Fruit fly (Drosophila melanogaster) whole organism, pupa: ENCODE data around the gene CG15629.
A peak's percentile ranks its signal among the peaks of the same experiment; 100 is the strongest.

Source experiments
- CG10348 ChIP-seq: fragments of 200-800 bp; sonication (Bioruptor generic); IDR thresholded peaks from 2 replicates; pipeline ENCODE4 v1.3.6; 2022; ENCODE audit warnings: missing biosample characterization, missing genetic modification characterization
- CG12605 ChIP-seq: fragments of 200-800 bp; sonication (Bioruptor generic); IDR thresholded peaks from 2 replicates; pipeline ENCODE4 v1.3.6; 2022; ENCODE audit warnings: missing biosample characterization, missing genetic modification characterization
- CG13204 ChIP-seq: fragments of 200-800 bp; sonication (Bioruptor generic); optimal IDR thresholded peaks from 2 replicates; lab custom pipeline; 2018; ENCODE audit warnings: missing biosample characterization, mild to moderate bottlenecking, missing genetic modification characterization, moderate library complexity
- CG14655 ChIP-seq: fragments of 200-800 bp; sonication (Bioruptor generic); optimal IDR thresholded peaks from 3 replicates; lab custom pipeline; 2017; ENCODE audit warnings: mild to moderate bottlenecking, missing biosample characterization, missing genetic modification reagents, missing genetic modification characterization
- CG15710 ChIP-seq: fragments of 200-800 bp; sonication (Bioruptor generic); optimal IDR thresholded peaks from 2 replicates; lab custom pipeline; 2018; ENCODE audit warnings: missing biosample characterization, mild to moderate bottlenecking, missing genetic modification characterization, moderate library complexity
- CG17806 ChIP-seq: fragments of 200-800 bp; sonication (Bioruptor generic); optimal IDR thresholded peaks from 2 replicates; lab custom pipeline; 2018; ENCODE audit warnings: missing biosample characterization, mild to moderate bottlenecking, missing genetic modification characterization, moderate library complexity
- CG32121 ChIP-seq: fragments of 200-800 bp; sonication (Bioruptor generic); IDR thresholded peaks from 2 replicates; pipeline ENCODE4 v1.3.6; 2022; ENCODE audit warnings: missing biosample characterization, missing genetic modification characterization
- CG34367 ChIP-seq: fragments of 200-800 bp; sonication (Bioruptor generic); optimal IDR thresholded peaks from 2 replicates; lab custom pipeline; 2018; ENCODE audit warnings: missing biosample characterization, mild to moderate bottlenecking, missing genetic modification characterization
- CG4496 ChIP-seq: fragments of 200-800 bp; sonication (Bioruptor generic); IDR thresholded peaks from 3 replicates; pipeline ENCODE4 v1.3.6; 2022; ENCODE audit warnings: missing biosample characterization, missing genetic modification characterization
- CG8159 ChIP-seq: fragments of 200-800 bp; sonication (Bioruptor generic); optimal IDR thresholded peaks from 3 replicates; lab custom pipeline; 2018; ENCODE audit warnings: missing biosample characterization, mild to moderate bottlenecking, missing genetic modification characterization, moderate library complexity
- CG8301 ChIP-seq: fragments of 200-800 bp; sonication (Bioruptor generic); optimal IDR thresholded peaks from 2 replicates; lab custom pipeline; 2018; ENCODE audit warnings: missing biosample characterization, mild to moderate bottlenecking, missing genetic modification characterization
- CG9948 ChIP-seq: fragments of 200-800 bp; sonication (Bioruptor generic); optimal IDR thresholded peaks from 2 replicates; lab custom pipeline; 2018; ENCODE audit warnings: missing biosample characterization, mild to moderate bottlenecking, missing genetic modification characterization, moderate library complexity
- D1 ChIP-seq: fragments of 200-800 bp; sonication (Bioruptor generic); optimal IDR thresholded peaks from 2 replicates; lab custom pipeline; 2018; ENCODE audit warnings: missing biosample characterization, mild to moderate bottlenecking, missing genetic modification characterization, moderate library complexity
- EcR ChIP-seq: fragments of 200-800 bp; sonication (Bioruptor generic); optimal IDR thresholded peaks from 3 replicates; lab custom pipeline; 2019; ENCODE audit warnings: missing biosample characterization, missing genetic modification characterization, mild to moderate bottlenecking, moderate library complexity, missing genetic modification reagents
- Ets98B ChIP-seq: fragments of 200-800 bp; sonication (Bioruptor generic); IDR thresholded peaks from 2 replicates; pipeline ENCODE4 v1.3.6; 2022; ENCODE audit warnings: missing biosample characterization, missing genetic modification characterization
- Pif1A ChIP-seq: fragments of 200-800 bp; sonication (Bioruptor generic); optimal IDR thresholded peaks from 3 replicates; lab custom pipeline; 2016; ENCODE audit warnings: missing biosample characterization, missing genetic modification characterization
- Pif1B ChIP-seq: fragments of 200-800 bp; sonication (Bioruptor generic); optimal IDR thresholded peaks from 3 replicates; lab custom pipeline; 2016; ENCODE audit warnings: missing biosample characterization, missing genetic modification characterization
- Snoo ChIP-seq: fragments of 200-800 bp; sonication (Bioruptor generic); optimal IDR thresholded peaks from 3 replicates; lab custom pipeline; 2017; ENCODE audit warnings: missing biosample characterization, mild to moderate bottlenecking, missing genetic modification characterization, inconsistent platforms
- fd96Ca ChIP-seq: fragments of 200-800 bp; sonication (Bioruptor generic); IDR thresholded peaks from 3 replicates; pipeline ENCODE4 v1.3.6; 2022; ENCODE audit warnings: missing biosample characterization, missing genetic modification characterization
- gl ChIP-seq: fragments of 200-800 bp; sonication (Bioruptor generic); optimal IDR thresholded peaks from 2 replicates; lab custom pipeline; 2018; ENCODE audit warnings: missing biosample characterization, mild to moderate bottlenecking, missing genetic modification characterization
- rn ChIP-seq: fragments of 200-800 bp; sonication (Bioruptor generic); IDR thresholded peaks from 2 replicates; pipeline ENCODE4 v1.3.6; 2022; ENCODE audit warnings: missing biosample characterization, missing genetic modification characterization

Gene CG15629

DNA sequence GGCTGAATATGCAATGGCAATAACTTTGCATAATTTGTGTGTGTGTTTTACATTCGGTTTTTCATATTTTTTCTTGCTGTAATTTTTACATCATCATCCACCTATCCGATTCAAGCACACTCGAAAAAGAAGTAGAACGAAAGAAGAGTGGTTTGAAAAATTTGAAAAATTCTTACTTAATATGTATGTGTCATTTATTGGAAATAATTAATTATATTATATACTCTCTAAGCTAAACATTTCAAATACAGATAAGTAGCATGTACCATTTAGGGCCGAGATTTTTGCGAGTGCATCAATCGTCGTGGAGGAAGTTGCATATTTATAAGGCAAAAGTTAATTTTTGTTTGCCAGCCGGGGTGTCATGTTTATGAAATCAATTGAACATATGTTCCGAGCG is 6.7 kb upstream of the CG15629 start:
- TF ChIP-seq CG14655 (GFP tag; lab: Kevin White, UChicago) = no peak
- TF ChIP-seq CG13204 (GFP tag; lab: Kevin White, UChicago) = no peak
- TF ChIP-seq gl (tag; lab: Kevin White, UChicago) = no peak
- TF ChIP-seq CG15710 = no peak
- TF ChIP-seq Snoo (tag; lab: Kevin White, UChicago) = no peak
- no peak for TF ChIP-seq CG9948
- no peak for TF ChIP-seq Pif1B
- TF ChIP-seq Pif1A (GFP tag; lab: Kevin White, UChicago) = no peak
- peak; percentile 3 for TF ChIP-seq CG17806 (tag; lab: Kevin White, UChicago)
- no peak for TF ChIP-seq CG4496 (GFP tag; lab: Robert Waterston, UW)
- TF ChIP-seq CG8159 = peak; percentile 14
- TF ChIP-seq CG8301 = no peak
- TF ChIP-seq CG12605 (GFP tag; lab: Robert Waterston, UW) = no peak

DNA sequence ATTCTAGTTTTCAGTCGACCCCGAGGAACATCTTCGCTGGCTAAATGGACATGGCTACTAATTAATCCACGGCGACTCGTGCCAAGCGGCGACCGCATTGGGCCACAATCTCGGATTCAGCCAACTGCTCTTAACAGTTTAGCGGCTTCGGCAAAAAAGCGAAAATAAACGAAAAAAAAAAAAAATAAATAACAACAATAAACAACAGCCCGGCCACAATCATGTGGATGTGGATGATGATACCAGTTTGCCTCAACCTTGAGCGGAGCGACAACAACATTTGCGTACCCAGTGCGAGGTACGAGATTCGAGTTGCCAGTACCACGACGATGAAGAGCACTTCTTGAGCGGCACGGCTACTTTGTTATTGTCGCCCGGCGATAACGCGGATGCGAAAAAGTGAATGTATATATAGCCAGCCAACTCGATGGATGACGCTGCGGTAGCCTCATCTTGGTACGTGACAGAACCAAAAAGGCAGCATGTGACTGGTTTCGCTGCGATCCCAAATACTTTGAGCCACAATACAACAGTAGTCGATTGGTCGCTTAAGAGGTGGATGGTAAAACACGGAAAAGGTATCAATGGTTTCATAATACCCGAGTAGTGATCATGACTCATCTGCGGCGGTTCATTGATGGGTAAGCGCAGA is 4.7 kb upstream of the CG15629 start:
- TF ChIP-seq CG4496 (GFP tag; lab: Robert Waterston, UW) (no peak; the same call in 2 of the 3 replicates), Pif1A (GFP tag; lab: Kevin White, UChicago) (no peak), D1 (no peak), CG12605 (GFP tag; lab: Robert Waterston, UW) (no peak), CG34367 (tag; lab: Kevin White, UChicago) (no peak), rn (no peak), CG9948 (no peak), gl (tag; lab: Kevin White, UChicago) (no peak), EcR (GFP tag; lab: Kevin White, UChicago) (peak; percentile 63), Snoo (tag; lab: Kevin White, UChicago) (no peak), CG13204 (GFP tag; lab: Kevin White, UChicago) (peak; percentile 67), CG10348 (GFP tag; lab: Robert Waterston, UW) (no peak)

DNA sequence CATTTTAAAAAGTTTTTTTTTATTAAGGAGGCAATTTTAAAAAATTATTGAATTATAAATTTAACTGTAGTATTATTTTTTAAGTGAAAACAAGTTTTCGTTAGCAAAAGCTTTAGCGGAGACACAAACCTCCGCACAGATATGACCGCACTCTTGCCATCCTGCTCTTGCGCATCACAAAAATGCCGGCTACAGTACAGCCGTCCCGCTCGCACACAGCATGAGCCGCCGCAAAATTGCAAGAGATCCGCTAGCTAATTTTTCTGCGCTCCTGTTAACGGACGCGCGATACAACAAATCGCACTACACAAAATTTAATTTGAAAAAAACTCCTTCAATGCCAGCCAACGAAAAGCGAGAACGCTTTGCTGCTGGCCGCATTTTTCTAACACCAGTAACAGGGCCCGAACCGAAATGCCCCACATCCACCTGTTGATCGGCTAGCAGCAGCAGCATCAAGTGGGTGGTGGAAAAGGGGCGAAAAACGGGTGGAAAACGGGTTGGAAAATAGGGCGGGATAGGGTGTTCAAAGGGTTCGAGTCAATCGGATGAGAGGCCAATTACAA is 2.7 kb upstream of the CG15629 start:
- TF ChIP-seq Ets98B = peak; percentile 64
- peak; percentile 69 for TF ChIP-seq D1
- peak; percentile 9 for TF ChIP-seq Pif1A (GFP tag; lab: Kevin White, UChicago)
- peak; percentile 32 for TF ChIP-seq CG15710
- TF ChIP-seq fd96Ca (GFP tag; lab: Robert Waterston, UW) = peak; percentile 43; the same call in 1 of the 3 replicates
- TF ChIP-seq CG32121 = peak; percentile 51; the same call in 1 of the 2 replicates
- TF ChIP-seq Snoo (tag; lab: Kevin White, UChicago) = peak; percentile 35
- peak; percentile 66 for TF ChIP-seq CG4496 (GFP tag; lab: Robert Waterston, UW)
- TF ChIP-seq CG14655 (GFP tag; lab: Kevin White, UChicago) = no peak
- TF ChIP-seq Pif1B = peak; percentile 46
- peak; percentile 88 for TF ChIP-seq CG12605 (GFP tag; lab: Robert Waterston, UW)
- TF ChIP-seq gl (tag; lab: Kevin White, UChicago) = no peak
- TF ChIP-seq CG17806 (tag; lab: Kevin White, UChicago) = peak; percentile 10
- TF ChIP-seq EcR (GFP tag; lab: Kevin White, UChicago) = no peak

DNA sequence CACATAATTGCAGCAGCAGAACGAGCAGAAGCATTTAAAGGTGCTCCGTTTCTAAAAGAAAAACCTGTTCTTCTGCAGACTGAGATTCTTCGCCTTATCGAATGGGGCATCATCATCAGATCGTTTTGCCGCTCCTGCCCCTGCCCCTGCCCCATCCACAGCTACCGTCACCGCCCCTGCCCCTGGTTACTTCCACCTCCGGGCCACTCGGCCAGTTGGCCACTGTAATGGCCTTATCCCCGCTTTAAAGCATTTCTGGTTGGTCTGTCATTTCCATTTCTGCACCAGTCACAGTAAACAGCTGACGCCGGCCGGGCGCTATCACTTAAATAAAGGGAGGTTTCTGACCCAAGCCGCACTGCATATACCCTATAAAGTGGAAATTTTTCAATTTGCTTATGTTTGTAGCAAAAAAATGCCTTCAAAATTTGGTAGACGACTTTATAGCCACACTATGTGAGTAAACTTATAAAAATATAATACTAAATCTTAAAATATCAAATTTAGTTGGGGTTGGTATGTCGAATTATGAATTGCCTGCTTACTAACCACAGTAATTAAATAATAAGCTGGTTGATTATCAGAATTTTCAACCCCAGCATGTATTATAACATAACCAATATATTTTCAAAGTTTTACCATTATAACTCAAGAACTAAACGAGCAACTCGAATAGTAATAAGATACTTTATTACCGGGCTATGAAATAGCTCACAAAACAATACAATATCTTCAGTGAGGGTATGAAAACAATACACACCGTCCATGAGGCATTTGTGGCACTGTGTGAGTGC is 1.9 kb upstream of the CG15629 start:
- TF ChIP-seq CG4496 (GFP tag; lab: Robert Waterston, UW) = 0 out of 3 replicates have a peak, but pooled peaks have one; percentile 14
- peak; percentile 81 for TF ChIP-seq CG8159
- peak; percentile 44 for TF ChIP-seq CG13204 (GFP tag; lab: Kevin White, UChicago)
- peak; percentile 62 for TF ChIP-seq CG8301
- TF ChIP-seq CG10348 (GFP tag; lab: Robert Waterston, UW) = no peak
- TF ChIP-seq rn = no peak
- no peak for TF ChIP-seq gl (tag; lab: Kevin White, UChicago)
- peak; percentile 56 for TF ChIP-seq CG9948
- TF ChIP-seq Pif1B = peak; percentile 54
- peak; percentile 10 for TF ChIP-seq CG17806 (tag; lab: Kevin White, UChicago)
- peak; percentile 55 for TF ChIP-seq Pif1A (GFP tag; lab: Kevin White, UChicago)
- TF ChIP-seq D1 = no peak
- no peak for TF ChIP-seq CG12605 (GFP tag; lab: Robert Waterston, UW)
- TF ChIP-seq Ets98B = 0 out of 2 replicates have a peak, but pooled peaks have one; percentile 10
- peak; percentile 61 for TF ChIP-seq EcR (GFP tag; lab: Kevin White, UChicago)
- no peak for TF ChIP-seq CG32121
- peak; percentile 58 for TF ChIP-seq CG15710
- TF ChIP-seq Snoo (tag; lab: Kevin White, UChicago) = peak; percentile 67
- peak; percentile 6 for TF ChIP-seq CG34367 (tag; lab: Kevin White, UChicago)
- TF ChIP-seq fd96Ca (GFP tag; lab: Robert Waterston, UW) = no peak
- peak; percentile 80 for TF ChIP-seq CG14655 (GFP tag; lab: Kevin White, UChicago)

DNA sequence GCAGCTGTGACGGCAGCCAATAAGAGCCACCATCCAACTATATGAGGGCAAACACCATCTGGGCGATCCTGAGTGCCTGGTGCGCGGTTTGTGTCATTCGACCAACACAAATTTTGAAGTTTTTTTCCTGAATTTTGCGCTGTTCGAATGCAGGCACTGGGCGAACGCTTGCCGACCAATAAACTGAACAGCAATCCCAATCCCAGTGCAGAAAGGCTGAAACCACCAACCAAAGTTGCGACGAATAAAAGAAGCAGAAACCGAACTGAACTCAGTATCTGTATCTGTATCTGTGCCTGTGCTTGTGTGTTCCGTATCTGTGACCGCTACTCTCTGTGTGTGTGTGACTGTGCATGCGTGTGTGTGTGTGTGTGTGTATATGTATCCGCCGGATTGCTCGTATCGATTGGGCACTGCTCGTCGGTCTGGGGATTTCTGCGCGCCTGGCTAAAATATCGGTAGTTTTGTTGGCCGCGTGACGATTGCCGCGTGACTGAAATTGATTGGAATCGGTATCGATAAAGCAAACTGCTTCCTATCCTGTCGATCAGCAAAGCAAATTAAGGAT is 1.2 kb upstream of the CG15629 start:
- TF ChIP-seq CG34367 (tag; lab: Kevin White, UChicago) (no peak), CG13204 (GFP tag; lab: Kevin White, UChicago) (peak; percentile 30), CG15710 (no peak), Snoo (tag; lab: Kevin White, UChicago) (no peak), CG10348 (GFP tag; lab: Robert Waterston, UW) (no peak), D1 (peak; percentile 12), CG4496 (GFP tag; lab: Robert Waterston, UW) (peak; percentile 55; the same call in 1 of the 3 replicates), rn (no peak), CG12605 (GFP tag; lab: Robert Waterston, UW) (no peak), CG8159 (no peak), CG9948 (no peak), Ets98B (peak; percentile 73; the same call in 1 of the 2 replicates), Pif1A (GFP tag; lab: Kevin White, UChicago) (no peak), EcR (GFP tag; lab: Kevin White, UChicago) (peak; percentile 89), CG8301 (no peak), fd96Ca (GFP tag; lab: Robert Waterston, UW) (peak; percentile 75; the same call in 2 of the 3 replicates), CG17806 (tag; lab: Kevin White, UChicago) (no peak), CG14655 (GFP tag; lab: Kevin White, UChicago) (no peak), CG32121 (peak; percentile 65), Pif1B (no peak), gl (tag; lab: Kevin White, UChicago) (peak; percentile 37)
- TF ChIP-seq, all 21 proteins: peak for 8
